Worm (Caenorhabditis elegans): Measurements from ENCODE around the gene mrp-6.
A peak's percentile ranks its signal among the peaks of the same experiment; 100 is the strongest.

The mrp-6 gene

ce11 chrX:4140755-4141417 lies 45.7 kb downstream of the mrp-6 start:
- TF ChIP-seq nhr-6 (tag; optimal IDR thresholded peaks at IDR 0.05) (peak; percentile 39), nhr-25 (tag; optimal IDR thresholded peaks at IDR 0.05) (peak; percentile 41), nhr-12 (tag; optimal IDR thresholded peaks at IDR 0.05) (no peak), fos-1 (tag; optimal IDR thresholded peaks at IDR 0.05) (peak; percentile 30), sma-9 (GFP tag; optimal IDR thresholded peaks at IDR 0.05) (peak; percentile 45), sma-9 (tag; optimal IDR thresholded peaks at IDR 0.05) (no peak), sma-3 (GFP tag; optimal IDR thresholded peaks at IDR 0.05) (peak; percentile 46), ceh-82 (tag; optimal IDR thresholded peaks at IDR 0.05) (no peak), ama-1 (optimal IDR thresholded peaks at IDR 0.05) (peak; percentile 13), nhr-237 (tag; optimal IDR thresholded peaks at IDR 0.05) (no peak), aly-2 (tag; optimal IDR thresholded peaks at IDR 0.05) (no peak), ztf-4 (tag; optimal IDR thresholded peaks at IDR 0.05) (peak; percentile 59), nhr-129 (tag; optimal IDR thresholded peaks at IDR 0.05) (peak; percentile 79), crh-2 (tag; optimal IDR thresholded peaks at IDR 0.05) (peak; percentile 58), nhr-21 (tag; optimal IDR thresholded peaks at IDR 0.05) (peak; percentile 61), gmeb-1 (tag; optimal IDR thresholded peaks at IDR 0.05) (peak; percentile 3), lsy-2 (tag; optimal IDR thresholded peaks at IDR 0.05) (peak in 1 of 2 experiments; percentile 14), snpc-4 (tag; optimal IDR thresholded peaks at IDR 0.05) (no peak)

ce11 chrX:4139593-4140565 lies 46.7 kb downstream of the mrp-6 start, which contains the start of gene ZK470.4:
ZK470.4 (minus strand) TSS chrX:4139767.
- TF ChIP-seq ama-1 (optimal IDR thresholded peaks at IDR 0.05) (peak; percentile 39), dmd-4 (tag; optimal IDR thresholded peaks at IDR 0.05) (no peak), sma-9 (GFP tag; optimal IDR thresholded peaks at IDR 0.05) (peak; percentile 53), sma-9 (tag; optimal IDR thresholded peaks at IDR 0.05) (no peak), crh-2 (tag; optimal IDR thresholded peaks at IDR 0.05) (peak; percentile 29), unc-55 (GFP tag; optimal IDR thresholded peaks at IDR 0.05) (no peak), mdl-1 (tag; optimal IDR thresholded peaks at IDR 0.05) (peak in 1 of 2 experiments; percentile 11), nhr-25 (tag; optimal IDR thresholded peaks at IDR 0.05) (no peak), F13H6.1 (tag; optimal IDR thresholded peaks at IDR 0.05) (peak; percentile 0), fos-1 (tag; optimal IDR thresholded peaks at IDR 0.05) (peak; percentile 16), C34F6.9 (tag; optimal IDR thresholded peaks at IDR 0.05) (peak; percentile 31), nhr-129 (tag; optimal IDR thresholded peaks at IDR 0.05) (peak; percentile 80)

ce11 chrX:4138413-4139193 lies 48.0 kb downstream of the mrp-6 start:
- no peak for TF ChIP-seq lin-13 (GFP tag; optimal IDR thresholded peaks at IDR 0.05)
- TF ChIP-seq unc-39 (tag; optimal IDR thresholded peaks at IDR 0.05), result no peak
- no peak for TF ChIP-seq ama-1 (optimal IDR thresholded peaks at IDR 0.05)
- TF ChIP-seq nhr-129 (tag; optimal IDR thresholded peaks at IDR 0.05), result no peak
- TF ChIP-seq R02D3.7 (tag; optimal IDR thresholded peaks at IDR 0.05), result no peak
- TF ChIP-seq ZK546.5 (tag; optimal IDR thresholded peaks at IDR 0.05), result no peak
- TF ChIP-seq mdl-1 (tag; optimal IDR thresholded peaks at IDR 0.05), result peak in 1 of 2 experiments; percentile 27
- TF ChIP-seq unc-55 (GFP tag; optimal IDR thresholded peaks at IDR 0.05), result no peak
- TF ChIP-seq nhr-25 (tag; optimal IDR thresholded peaks at IDR 0.05), result peak; percentile 50
- no peak for TF ChIP-seq nhr-23 (tag; optimal IDR thresholded peaks at IDR 0.05)
- no peak for TF ChIP-seq ztf-1 (GFP tag; conservative IDR thresholded peaks at IDR 0.05)
- TF ChIP-seq crh-2 (tag; optimal IDR thresholded peaks at IDR 0.05), result no peak
- peak; percentile 12 for TF ChIP-seq ztf-4 (tag; optimal IDR thresholded peaks at IDR 0.05)
- no peak for TF ChIP-seq F13H6.1 (tag; optimal IDR thresholded peaks at IDR 0.05)
- TF ChIP-seq sem-4 (tag; optimal IDR thresholded peaks at IDR 0.05), result no peak
- no peak for TF ChIP-seq elt-3 (tag; optimal IDR thresholded peaks at IDR 0.05)
- TF ChIP-seq nhr-10 (tag; optimal IDR thresholded peaks at IDR 0.05), result no peak
- peak; percentile 60 for TF ChIP-seq sma-3 (GFP tag; optimal IDR thresholded peaks at IDR 0.05)
- TF ChIP-seq gmeb-1 (tag; optimal IDR thresholded peaks at IDR 0.05), result no peak
- peak; percentile 59 for TF ChIP-seq nhr-21 (tag; optimal IDR thresholded peaks at IDR 0.05)
- peak; percentile 50 for TF ChIP-seq sma-9 (GFP tag; optimal IDR thresholded peaks at IDR 0.05)
- no peak for TF ChIP-seq sma-9 (tag; optimal IDR thresholded peaks at IDR 0.05)
- no peak for TF ChIP-seq nhr-237 (tag; optimal IDR thresholded peaks at IDR 0.05)
- no peak for TF ChIP-seq aly-2 (tag; optimal IDR thresholded peaks at IDR 0.05)
- no peak for TF ChIP-seq alr-1 (tag; optimal IDR thresholded peaks at IDR 0.05)
- TF ChIP-seq C34F6.9 (tag; optimal IDR thresholded peaks at IDR 0.05), result no peak
